Fruit fly (Drosophila melanogaster) whole organism, embryonic: ENCODE measurements around the gene AsnRS.

Experiments
- Blimp-1 ChIP-seq: fragments of 200-800 bp; sonication (Bioruptor generic); optimal IDR thresholded peaks from 3 replicates; lab custom pipeline; 2018; ENCODE audit warnings: missing biosample characterization, missing genetic modification characterization, mild to moderate bottlenecking, moderate library complexity, missing genetic modification reagents
- C15 ChIP-seq: fragments of 200-800 bp; sonication (Bioruptor generic); IDR thresholded peaks from 3 replicates; pipeline ENCODE4 v1.3.6; 2022; ENCODE audit warnings: missing biosample characterization, missing genetic modification characterization
- CG10209 ChIP-seq: fragments of 200-800 bp; sonication (Bioruptor generic); optimal IDR thresholded peaks from 3 replicates; lab custom pipeline; 2017; ENCODE audit warnings: missing biosample characterization, mild to moderate bottlenecking, missing genetic modification characterization, missing genetic modification reagents
- CG10462 ChIP-seq: fragments of 200-800 bp; sonication (Bioruptor generic); optimal IDR thresholded peaks from 2 replicates; lab custom pipeline; 2016; ENCODE audit warnings: missing biosample characterization, missing genetic modification characterization
- CG11093 ChIP-seq: fragments of 200-800 bp; sonication (Bioruptor generic); IDR thresholded peaks from 3 replicates; pipeline ENCODE4 v1.3.6; 2022; ENCODE audit warnings: missing biosample characterization, missing genetic modification characterization
- CG12219 ChIP-seq: fragments of 200-800 bp; sonication (Bioruptor generic); optimal IDR thresholded peaks from 3 replicates; lab custom pipeline; 2018; ENCODE audit warnings: missing biosample characterization, mild to moderate bottlenecking, missing genetic modification characterization
- CG12236 ChIP-seq: fragments of 200-800 bp; sonication (Bioruptor generic); optimal IDR thresholded peaks from 2 replicates; lab custom pipeline; 2016; ENCODE audit warnings: missing biosample characterization, missing genetic modification characterization
- CG12744 ChIP-seq: fragments of 200-800 bp; sonication (Bioruptor generic); optimal IDR thresholded peaks from 2 replicates; lab custom pipeline; 2016; ENCODE audit warnings: missing biosample characterization, missing genetic modification characterization
- CG15479 ChIP-seq: fragments of 200-800 bp; sonication (Bioruptor generic); optimal IDR thresholded peaks from 3 replicates; lab custom pipeline; 2019; ENCODE audit warnings: missing biosample characterization, mild to moderate bottlenecking, missing genetic modification characterization, moderate library complexity
- CG15696 ChIP-seq: fragments of 200-800 bp; sonication (Bioruptor generic); optimal IDR thresholded peaks from 2 replicates; lab custom pipeline; 2019; ENCODE audit warnings: missing biosample characterization, mild to moderate bottlenecking, missing genetic modification characterization, moderate library complexity
- CG17359 ChIP-seq: fragments of 200-800 bp; sonication (Bioruptor generic); optimal IDR thresholded peaks from 3 replicates; lab custom pipeline; 2018; ENCODE audit warnings: missing biosample characterization, mild to moderate bottlenecking, missing genetic modification characterization, moderate library complexity
- CG17612 ChIP-seq: fragments of 200-800 bp; sonication (Bioruptor generic); IDR thresholded peaks from 2 replicates; pipeline ENCODE4 v1.3.6; 2022; ENCODE audit warnings: missing biosample characterization, missing genetic modification characterization
- CG18764 ChIP-seq: fragments of 200-800 bp; sonication (Bioruptor generic); optimal IDR thresholded peaks from 3 replicates; lab custom pipeline; 2016; ENCODE audit warnings: missing biosample characterization, missing genetic modification characterization
- CG2875 ChIP-seq: fragments of 200-800 bp; sonication (Bioruptor generic); optimal IDR thresholded peaks from 2 replicates; lab custom pipeline; 2017; ENCODE audit warnings: missing biosample characterization, mild to moderate bottlenecking, missing genetic modification characterization, missing genetic modification reagents
- CG2889 ChIP-seq: fragments of 200-800 bp; sonication (Bioruptor generic); IDR thresholded peaks from 3 replicates; pipeline ENCODE4 v1.3.6; 2022; ENCODE audit warnings: missing biosample characterization, missing genetic modification characterization
- CG32772 ChIP-seq: fragments of 200-800 bp; sonication (Bioruptor generic); IDR thresholded peaks from 2 replicates; pipeline ENCODE4 v1.3.6; 2022; ENCODE audit warnings: missing biosample characterization, missing genetic modification characterization
- CG3847 ChIP-seq: fragments of 200-800 bp; sonication (Bioruptor generic); IDR thresholded peaks from 2 replicates; pipeline ENCODE4 v1.3.6; 2022; ENCODE audit warnings: missing biosample characterization, missing genetic modification characterization
- CG3995 ChIP-seq: fragments of 200-800 bp; sonication (Bioruptor generic); optimal IDR thresholded peaks from 3 replicates; lab custom pipeline; 2016; ENCODE audit warnings: missing biosample characterization, missing genetic modification characterization
- CG4730 ChIP-seq: fragments of 200-800 bp; sonication (Bioruptor generic); IDR thresholded peaks from 2 replicates; pipeline ENCODE4 v1.3.6; 2022; ENCODE audit warnings: missing biosample characterization, missing genetic modification characterization
- CG4854 ChIP-seq: fragments of 200-800 bp; sonication (Bioruptor generic); optimal IDR thresholded peaks from 2 replicates; lab custom pipeline; 2016; ENCODE audit warnings: missing biosample characterization, missing genetic modification characterization, inconsistent platforms
- CG6813 ChIP-seq: fragments of 200-800 bp; sonication (Bioruptor generic); optimal IDR thresholded peaks from 2 replicates; lab custom pipeline; 2017; ENCODE audit warnings: missing biosample characterization, missing genetic modification characterization, mild to moderate bottlenecking, moderate library complexity, missing genetic modification reagents
- CG8765 ChIP-seq: fragments of 200-800 bp; sonication (Bioruptor generic); IDR thresholded peaks from 2 replicates; pipeline ENCODE4 v1.3.6; 2022; ENCODE audit warnings: missing biosample characterization, missing genetic modification characterization
- E2f1 ChIP-seq: fragments of 200-800 bp; sonication (Bioruptor generic); IDR thresholded peaks from 2 replicates; pipeline ENCODE4 v1.3.6; 2022; ENCODE audit warnings: missing biosample characterization, missing genetic modification characterization
- HLH54F ChIP-seq: fragments of 200-800 bp; sonication (Bioruptor generic); optimal IDR thresholded peaks from 3 replicates; lab custom pipeline; 2016; ENCODE audit warnings: missing biosample characterization, missing genetic modification characterization
- Hsf ChIP-seq: fragments of 200-800 bp; sonication (Bioruptor generic); optimal IDR thresholded peaks from 3 replicates; lab custom pipeline; 2016; ENCODE audit warnings: missing biosample characterization, missing genetic modification characterization
- MBD-R2 ChIP-seq: fragments of 200-800 bp; sonication (Bioruptor generic); IDR thresholded peaks from 2 replicates; pipeline ENCODE4 v1.3.6; 2022; ENCODE audit warnings: missing biosample characterization, missing genetic modification characterization
- NK7.1 ChIP-seq: fragments of 200-800 bp; sonication (Bioruptor generic); optimal IDR thresholded peaks from 3 replicates; lab custom pipeline; 2016; ENCODE audit warnings: missing biosample characterization, missing genetic modification characterization
- Nf-YA ChIP-seq: fragments of 200-800 bp; sonication (Bioruptor generic); IDR thresholded peaks from 2 replicates; pipeline ENCODE4 v1.3.6; 2022; ENCODE audit warnings: missing biosample characterization, missing genetic modification characterization
- Poxn ChIP-seq: fragments of 200-800 bp; sonication (Bioruptor generic); IDR thresholded peaks from 2 replicates; pipeline ENCODE4 v1.3.6; 2022; ENCODE audit warnings: missing biosample characterization, missing genetic modification characterization
- Xbp1 ChIP-seq: fragments of 200-800 bp; sonication (Bioruptor generic); optimal IDR thresholded peaks from 3 replicates; lab custom pipeline; 2016; ENCODE audit warnings: missing biosample characterization, mild to moderate bottlenecking, missing genetic modification characterization
- btn ChIP-seq: fragments of 200-800 bp; sonication (Bioruptor generic); optimal IDR thresholded peaks from 2 replicates; lab custom pipeline; 2016; ENCODE audit warnings: missing biosample characterization, missing genetic modification characterization
- cato ChIP-seq: fragments of 200-800 bp; sonication (Bioruptor generic); optimal IDR thresholded peaks from 2 replicates; lab custom pipeline; 2016; ENCODE audit warnings: missing biosample characterization, missing genetic modification characterization, borderline replicate concordance
- caup ChIP-seq: fragments of 200-800 bp; sonication (Bioruptor generic); optimal IDR thresholded peaks from 3 replicates; lab custom pipeline; 2017; ENCODE audit warnings: missing biosample characterization, mild to moderate bottlenecking, missing genetic modification characterization, moderate library complexity; ENCODE audit not compliant: severe bottlenecking
- corto ChIP-seq: fragments of 200-800 bp; sonication (Bioruptor generic); optimal IDR thresholded peaks from 2 replicates; lab custom pipeline; 2016; ENCODE audit warnings: missing biosample characterization, mild to moderate bottlenecking, missing genetic modification characterization, moderate library complexity
- dan ChIP-seq: fragments of 200-800 bp; sonication (Bioruptor generic); IDR thresholded peaks from 2 replicates; pipeline ENCODE4 v1.3.6; 2022; ENCODE audit warnings: missing biosample characterization, missing genetic modification characterization
- danr ChIP-seq: fragments of 200-800 bp; sonication (Bioruptor generic); IDR thresholded peaks from 2 replicates; pipeline ENCODE4 v1.3.6; 2022; ENCODE audit warnings: missing biosample characterization, missing genetic modification characterization
- gcm2 ChIP-seq: fragments of 200-800 bp; sonication (Bioruptor generic); optimal IDR thresholded peaks from 2 replicates; lab custom pipeline; 2016; ENCODE audit warnings: missing biosample characterization, missing genetic modification characterization
- hbn ChIP-seq: fragments of 200-800 bp; sonication (Bioruptor generic); IDR thresholded peaks from 2 replicates; pipeline ENCODE4 v1.3.6; 2022; ENCODE audit warnings: missing biosample characterization, missing genetic modification characterization; ENCODE audit not compliant: partially characterized antibody
- kay ChIP-seq: fragments of 200-800 bp; sonication (Bioruptor generic); optimal IDR thresholded peaks from 2 replicates; lab custom pipeline; 2016; ENCODE audit warnings: missing biosample characterization, missing genetic modification characterization
- ken ChIP-seq: fragments of 200-800 bp; sonication (Bioruptor generic); IDR thresholded peaks from 3 replicates; pipeline ENCODE4 v1.3.6; 2022; ENCODE audit warnings: missing biosample characterization, missing genetic modification characterization
- kni ChIP-seq: fragments of 200-800 bp; sonication (Bioruptor generic); optimal IDR thresholded peaks from 3 replicates; lab custom pipeline; 2017; ENCODE audit warnings: mild to moderate bottlenecking, missing biosample characterization, missing genetic modification reagents, missing genetic modification characterization
- salm ChIP-seq: fragments of 200-800 bp; sonication (Bioruptor generic); optimal IDR thresholded peaks from 2 replicates; lab custom pipeline; 2018; ENCODE audit warnings: missing biosample characterization, mild to moderate bottlenecking, missing genetic modification characterization
- scrt ChIP-seq: fragments of 200-800 bp; sonication (Bioruptor generic); optimal IDR thresholded peaks from 2 replicates; lab custom pipeline; 2018; ENCODE audit warnings: missing biosample characterization, mild to moderate bottlenecking, missing genetic modification characterization, moderate library complexity
- slp2 ChIP-seq: fragments of 200-800 bp; sonication (Bioruptor generic); optimal IDR thresholded peaks from 2 replicates; lab custom pipeline; 2016; ENCODE audit warnings: missing biosample characterization, missing genetic modification characterization
- tgo ChIP-seq: fragments of 200-800 bp; sonication (Bioruptor generic); IDR thresholded peaks from 3 replicates; pipeline ENCODE4 v1.3.6; 2022; ENCODE audit warnings: missing biosample characterization, missing genetic modification characterization
- tx ChIP-seq: fragments of 200-800 bp; sonication (Bioruptor generic); optimal IDR thresholded peaks from 2 replicates; lab custom pipeline; 2016; ENCODE audit warnings: missing biosample characterization, missing genetic modification characterization
- vfl ChIP-seq: fragments of 200-800 bp; sonication (Bioruptor generic); optimal IDR thresholded peaks from 2 replicates; lab custom pipeline; 2016; ENCODE audit warnings: missing biosample characterization, missing genetic modification characterization
- zen ChIP-seq: fragments of 200-800 bp; sonication (Bioruptor generic); optimal IDR thresholded peaks from 3 replicates; lab custom pipeline; 2018; ENCODE audit warnings: missing biosample characterization, mild to moderate bottlenecking, missing genetic modification characterization, moderate library complexity
- zfh2 ChIP-seq: fragments of 200-800 bp; sonication (Bioruptor generic); optimal IDR thresholded peaks from 2 replicates; lab custom pipeline; 2016; ENCODE audit warnings: missing biosample characterization, missing genetic modification characterization

AsnRS gene

dm6 chr2L:19133465-19134365 lies 2.0 kb upstream of the AsnRS start, which contains the start of gene brat (continued):
- TF ChIP-seq C15 (GFP tag; lab: Robert Waterston, UW), result no peak
- TF ChIP-seq CG17612, result no peak
- TF ChIP-seq CG2875 (GFP tag; lab: Kevin White, UChicago), result no peak
- TF ChIP-seq CG10462 (GFP tag; lab: Kevin White, UChicago), result no peak
- TF ChIP-seq gcm2 (GFP tag; lab: Kevin White, UChicago), result no peak
- TF ChIP-seq CG12744 (GFP tag; lab: Kevin White, UChicago), result no peak
- no peak for TF ChIP-seq CG11093 (GFP tag; lab: Robert Waterston, UW)
- TF ChIP-seq kay (GFP tag; lab: Kevin White, UChicago), result no peak
- no peak for TF ChIP-seq Poxn (GFP tag; lab: Robert Waterston, UW)
- peak; percentile 8 for TF ChIP-seq NK7.1 (GFP tag; lab: Kevin White, UChicago)
- 0 out of 2 replicates have a peak, but pooled peaks have one; percentile 4 for TF ChIP-seq CG32772 (GFP tag; lab: Robert Waterston, UW)
- TF ChIP-seq kni (GFP tag; lab: Kevin White, UChicago), result peak; percentile 46
- TF ChIP-seq CG12236, result no peak
- TF ChIP-seq hbn, result peak; percentile 86
- TF ChIP-seq zfh2 (GFP tag; lab: Kevin White, UChicago), result peak; percentile 76
- TF ChIP-seq Nf-YA (GFP tag; lab: Robert Waterston, UW), result no peak
- TF ChIP-seq CG6813, result no peak
- TF ChIP-seq CG17359 (tag; lab: Kevin White, UChicago), result no peak
- peak; percentile 55 for TF ChIP-seq Xbp1 (GFP tag; lab: Kevin White, UChicago)
- peak; percentile 42 for TF ChIP-seq slp2 (GFP tag; lab: Kevin White, UChicago)
- peak; percentile 26 for TF ChIP-seq corto (GFP tag; lab: Kevin White, UChicago)
- no peak for TF ChIP-seq btn (GFP tag; lab: Kevin White, UChicago)
- peak; percentile 67 for TF ChIP-seq Hsf (GFP tag; lab: Kevin White, UChicago)
- peak; percentile 65 for TF ChIP-seq CG3995 (GFP tag; lab: Kevin White, UChicago)
- no peak for TF ChIP-seq caup (GFP tag; lab: Kevin White, UChicago)
- TF ChIP-seq tx, result peak; percentile 45
- no peak for TF ChIP-seq CG2889 (GFP tag; lab: Robert Waterston, UW)
- TF ChIP-seq ken (GFP tag; lab: Robert Waterston, UW), result no peak
- no peak for TF ChIP-seq E2f1 (GFP tag; lab: Robert Waterston, UW)
- TF ChIP-seq CG3847 (GFP tag; lab: Robert Waterston, UW), result peak; percentile 56
- peak; percentile 73 for TF ChIP-seq HLH54F
- peak; percentile 56 for TF ChIP-seq CG15696
- TF ChIP-seq tgo (GFP tag; lab: Robert Waterston, UW), result no peak
- TF ChIP-seq danr, result no peak
- no peak for TF ChIP-seq CG8765 (GFP tag; lab: Robert Waterston, UW)
- peak; percentile 3 for TF ChIP-seq CG15479
- no peak for TF ChIP-seq CG4730 (GFP tag; lab: Robert Waterston, UW)
- TF ChIP-seq CG10209 (GFP tag; lab: Kevin White, UChicago), result peak; percentile 15
- peak; percentile 28 for TF ChIP-seq CG18764 (GFP tag; lab: Kevin White, UChicago)
- TF ChIP-seq CG12219 (GFP tag; lab: Kevin White, UChicago), result no peak
- no peak for TF ChIP-seq scrt (GFP tag; lab: Kevin White, UChicago)
- peak; percentile 24 for TF ChIP-seq CG4854 (GFP tag; lab: Kevin White, UChicago)
- TF ChIP-seq cato (GFP tag; lab: Kevin White, UChicago), result peak; percentile 1
- no peak for TF ChIP-seq salm (tag; lab: Kevin White, UChicago)
- TF ChIP-seq dan (GFP tag; lab: Robert Waterston, UW), result no peak
- peak; percentile 41 for TF ChIP-seq MBD-R2 (GFP tag; lab: Robert Waterston, UW)
- TF ChIP-seq vfl (GFP tag; lab: Kevin White, UChicago), result peak; percentile 35
- TF ChIP-seq Blimp-1, result no peak
- TF ChIP-seq zen, result peak; percentile 11
